Worm (Caenorhabditis elegans) whole organism, young adult: Measurements from ENCODE around the gene wee-1.3.

Source experiments
- C06A6.2 ChIP-seq: fragments of 200-800 bp; sonication (Bioruptor generic); conservative IDR thresholded peaks from 2 replicates; pipeline ENCODE4 v1.3.6; 2022; ENCODE audit warnings: missing genetic modification characterization, missing compliant biosample characterization
- F23B12.7 ChIP-seq: sonication (generic microtip); optimal IDR thresholded peaks from 2 replicates; lab custom pipeline; 2017; ENCODE audit warnings: missing genetic modification characterization, mild to moderate bottlenecking, missing compliant biosample characterization, antibody characterized with exemption, moderate library complexity; ENCODE audit not compliant: insufficient read depth
- F33H1.4 ChIP-seq: fragments of 200-800 bp; sonication (Bioruptor generic); IDR thresholded peaks from 2 replicates; pipeline ENCODE4 v1.3.6; 2022; ENCODE audit warnings: missing genetic modification reagents, missing genetic modification characterization, missing compliant biosample characterization
- F39B2.1 ChIP-seq: fragments of 200-800 bp; sonication (Bioruptor generic); IDR thresholded peaks from 2 replicates; pipeline ENCODE4 v1.3.6; 2022; ENCODE audit warnings: missing genetic modification reagents, missing genetic modification characterization, missing compliant biosample characterization
- F55B11.4 ChIP-seq: sonication (generic microtip); optimal IDR thresholded peaks from 2 replicates; lab custom pipeline; 2016; ENCODE audit warnings: missing compliant biosample characterization, missing genetic modification characterization, borderline replicate concordance; ENCODE audit not compliant: insufficient read depth
- T26A5.8 ChIP-seq: sonication (generic microtip); optimal IDR thresholded peaks from 2 replicates; lab custom pipeline; 2016; ENCODE audit warnings: missing genetic modification characterization, missing compliant biosample characterization
- Y53G8AR.9 ChIP-seq: fragments of 200-800 bp; sonication (Bioruptor generic); conservative IDR thresholded peaks from 2 replicates; pipeline ENCODE4 v1.3.6; 2022; ENCODE audit warnings: missing genetic modification reagents, missing genetic modification characterization, missing compliant biosample characterization
- Y56A3A.18 ChIP-seq: fragments of 200-800 bp; sonication (Bioruptor generic); IDR thresholded peaks from 2 replicates; pipeline ENCODE4 v1.3.6; 2022; ENCODE audit warnings: missing genetic modification reagents, missing genetic modification characterization, missing compliant biosample characterization
- Y95B8A.8 ChIP-seq: fragments of 200-800 bp; sonication (Bioruptor generic); IDR thresholded peaks from 2 replicates; pipeline ENCODE4 v1.3.6; 2022; ENCODE audit warnings: missing genetic modification reagents, missing genetic modification characterization, missing compliant biosample characterization
- cebp-1 ChIP-seq, 2 experiments: fragments of 200-800 bp in 1 of 2; sonication (Bioruptor generic) in 1 of 2; sonication (generic microtip) in 1 of 2; IDR thresholded peaks in 1 of 2; optimal IDR thresholded peaks in 1 of 2; 2 replicates each; pipeline versions ENCODE4 v1.3.6 to Lab custom; 2017 to 2022; ENCODE audit warnings: missing compliant biosample characterization in 2 of 2, missing genetic modification characterization in 2 of 2, mild to moderate bottlenecking in 1 of 2, missing genetic modification reagents in 1 of 2, moderate library complexity in 1 of 2
- ceh-27 ChIP-seq: fragments of 200-800 bp; sonication (Bioruptor generic); optimal IDR thresholded peaks from 2 replicates; lab custom pipeline; 2018; ENCODE audit warnings: mild to moderate bottlenecking, missing genetic modification characterization, moderate library complexity, missing compliant biosample characterization
- ceh-58 ChIP-seq: fragments of 200-800 bp; sonication (Bioruptor generic); IDR thresholded peaks from 2 replicates; pipeline ENCODE4 v1.3.6; 2022; ENCODE audit warnings: missing genetic modification characterization, missing compliant biosample characterization
- dox-1 ChIP-seq: fragments of 200-800 bp; sonication (Bioruptor generic); IDR thresholded peaks from 2 replicates; pipeline ENCODE4 v1.3.6; 2022; ENCODE audit warnings: missing genetic modification reagents, missing genetic modification characterization, missing compliant biosample characterization
- ets-4 ChIP-seq: fragments of 200-800 bp; sonication (Bioruptor generic); optimal IDR thresholded peaks from 2 replicates; lab custom pipeline; 2018; ENCODE audit warnings: mild to moderate bottlenecking, missing genetic modification characterization, missing compliant biosample characterization
- hmg-1.2 ChIP-seq: fragments of 200-800 bp; sonication (Bioruptor generic); IDR thresholded peaks from 2 replicates; pipeline ENCODE4 v1.3.6; 2022; ENCODE audit warnings: missing genetic modification reagents, missing genetic modification characterization, missing compliant biosample characterization
- let-526 ChIP-seq: fragments of 200-800 bp; sonication (Bioruptor generic); IDR thresholded peaks from 2 replicates; pipeline ENCODE4 v1.3.6; 2022; ENCODE audit warnings: missing genetic modification reagents, missing genetic modification characterization, missing compliant biosample characterization
- let-607 ChIP-seq, 2 experiments: fragments of 200-800 bp in 1 of 2; sonication (Bioruptor generic) in 1 of 2; sonication (generic microtip) in 1 of 2; optimal IDR thresholded peaks; 2 replicates each; lab custom pipeline; 2016 to 2018; ENCODE audit warnings: mild to moderate bottlenecking in 2 of 2, missing compliant biosample characterization in 2 of 2, missing genetic modification characterization in 2 of 2, moderate library complexity in 2 of 2, missing genotype in 1 of 2
- lin-35 ChIP-seq, 3 experiments: fragments of 150-350 bp in 2 of 3; sonication (generic microtip) in 1 of 3; optimal IDR thresholded peaks; 2 replicates each; lab custom pipeline; 2014 to 2018; ENCODE audit warnings: missing biosample characterization in 3 of 3, missing genetic modification characterization in 3 of 3, missing genetic modification reagents in 3 of 3
- lsy-27 ChIP-seq: sonication (generic microtip); optimal IDR thresholded peaks from 2 replicates; lab custom pipeline; 2017; ENCODE audit warnings: missing genetic modification characterization, mild to moderate bottlenecking, missing compliant biosample characterization, antibody characterized with exemption, missing genotype, borderline replicate concordance; ENCODE audit not compliant: insufficient read depth
- madf-3 ChIP-seq: fragments of 200-800 bp; sonication (Bioruptor generic); IDR thresholded peaks from 2 replicates; pipeline ENCODE4 v1.3.6; 2022; ENCODE audit warnings: missing genetic modification reagents, missing genetic modification characterization, missing compliant biosample characterization
- mxl-1 ChIP-seq: sonication (generic microtip); optimal IDR thresholded peaks from 2 replicates; lab custom pipeline; 2016; ENCODE audit warnings: missing genetic modification characterization, missing compliant biosample characterization
- nfya-1 ChIP-seq: sonication (generic microtip); optimal IDR thresholded peaks from 2 replicates; lab custom pipeline; 2017; ENCODE audit warnings: antibody characterized with exemption, missing compliant biosample characterization, missing genetic modification characterization, borderline replicate concordance; ENCODE audit not compliant: insufficient read depth
- nfya-2 ChIP-seq: fragments of 200-800 bp; sonication (Bioruptor generic); IDR thresholded peaks from 2 replicates; pipeline ENCODE4 v1.3.6; 2022; ENCODE audit warnings: missing genetic modification reagents, missing genetic modification characterization, missing compliant biosample characterization
- nhr-80 ChIP-seq: sonication (generic microtip); optimal IDR thresholded peaks from 2 replicates; lab custom pipeline; 2016; ENCODE audit warnings: missing genetic modification characterization, missing compliant biosample characterization
- nhr-90 ChIP-seq: sonication (generic microtip); optimal IDR thresholded peaks from 2 replicates; lab custom pipeline; 2016; ENCODE audit warnings: missing genotype, mild to moderate bottlenecking, missing genetic modification characterization, missing compliant biosample characterization
- pbrm-1 ChIP-seq: fragments of 200-800 bp; sonication (Bioruptor generic); IDR thresholded peaks from 2 replicates; pipeline ENCODE4 v1.3.6; 2022; ENCODE audit warnings: missing genetic modification reagents, missing genetic modification characterization, missing compliant biosample characterization
- pha-4 ChIP-seq: fragments of 150-350 bp; sonication (generic microtip); optimal IDR thresholded peaks from 2 replicates; lab custom pipeline; 2014; ENCODE audit warnings: missing biosample characterization, missing genetic modification reagents, missing genetic modification characterization
- snpc-4 ChIP-seq, 5 experiments: fragments of 150-350 bp in 1 of 5; sonication (generic microtip) in 4 of 5; optimal IDR thresholded peaks; 2 replicates each; lab custom pipeline; 2014 to 2018; ENCODE audit warnings: missing genetic modification characterization in 5 of 5, missing biosample characterization in 3 of 5, antibody characterized with exemption in 2 of 5, mild to moderate bottlenecking in 2 of 5, missing compliant biosample characterization in 2 of 5, missing genotype in 2 of 5, moderate library complexity in 2 of 5, missing genetic modification reagents in 1 of 5
- tbp1 ChIP-seq: fragments of 200-800 bp; sonication (Bioruptor generic); optimal IDR thresholded peaks from 2 replicates; lab custom pipeline; 2018; ENCODE audit warnings: mild to moderate bottlenecking, missing genetic modification characterization, missing compliant biosample characterization
- unc-62 ChIP-seq: fragments of 150-350 bp; optimal IDR thresholded peaks from 2 replicates; lab custom pipeline; 2014; ENCODE audit warnings: missing biosample characterization, missing genetic modification reagents, missing genetic modification characterization
- zim-3 ChIP-seq: sonication (generic microtip); optimal IDR thresholded peaks from 2 replicates; lab custom pipeline; 2017; ENCODE audit warnings: mild to moderate bottlenecking, missing genetic modification characterization, moderate library complexity, missing compliant biosample characterization
- ztf-18 ChIP-seq: sonication (generic microtip); optimal IDR thresholded peaks from 2 replicates; lab custom pipeline; 2016; ENCODE audit warnings: missing genotype, mild to moderate bottlenecking, missing genetic modification characterization, missing compliant biosample characterization
- ztf-22 ChIP-seq: fragments of 200-800 bp; sonication (Bioruptor generic); optimal IDR thresholded peaks from 2 replicates; lab custom pipeline; 2018; ENCODE audit warnings: mild to moderate bottlenecking, missing genetic modification characterization, moderate library complexity, missing compliant biosample characterization
- ztf-3 ChIP-seq: fragments of 200-800 bp; sonication (Bioruptor generic); optimal IDR thresholded peaks from 2 replicates; lab custom pipeline; 2018; ENCODE audit warnings: mild to moderate bottlenecking, missing genetic modification characterization, missing compliant biosample characterization

wee-1.3 gene

ce11 chrII:9741400-9741799 is 25.1 kb upstream of the wee-1.3 start (continued):
- TF ChIP-seq F33H1.4 (GFP tag; lab: Robert Waterston, UW), result no peak
- peak; percentile 63 for TF ChIP-seq nhr-80
- TF ChIP-seq zim-3, result no peak
- no peak for TF ChIP-seq ceh-58 (GFP tag; lab: Robert Waterston, UW)
- TF ChIP-seq let-607 (tag; optimal IDR thresholded peaks at IDR 0.05; lab: Kevin White, UChicago), result peak; percentile 78 to 88
- TF ChIP-seq ztf-3 (GFP tag; lab: Kevin White, UChicago), result no peak
- TF ChIP-seq pha-4 (tag; lab: Kevin White, UChicago), result no peak
- TF ChIP-seq ceh-27 (GFP tag; lab: Kevin White, UChicago), result no peak
- TF ChIP-seq lsy-27 (tag; lab: Kevin White, UChicago), result no peak
- no peak for TF ChIP-seq F39B2.1 (GFP tag; lab: Robert Waterston, UW)
- TF ChIP-seq ztf-18, result no peak
- TF ChIP-seq let-526 (GFP tag; lab: Robert Waterston, UW), result 0 out of 2 replicates have a peak, but pooled peaks have one; percentile 17
- TF ChIP-seq unc-62 (GFP tag; lab: Kevin White, UChicago), result peak; percentile 97
- TF ChIP-seq, all 124 proteins: peak for 11

ce11 chrII:9740552-9740951 is 24.3 kb upstream of the wee-1.3 start:
- TF ChIP-seq T26A5.8 (tag; lab: Kevin White, UChicago), result no peak
- 0 out of 2 replicates have a peak, but pooled peaks have one; percentile 47 for TF ChIP-seq Y53G8AR.9 (GFP tag; lab: Robert Waterston, UW)
- peak; percentile 60; the same call in 1 of the 2 replicates for TF ChIP-seq dox-1
- TF ChIP-seq snpc-4 (GFP tag; optimal IDR thresholded peaks at IDR 0.05; lab: Kevin White, UChicago), result no peak
- TF ChIP-seq snpc-4 (tag; optimal IDR thresholded peaks at IDR 0.05; lab: Kevin White, UChicago), result peak in 1 of 4 experiments; percentile 4
- TF ChIP-seq F55B11.4 (tag; lab: Kevin White, UChicago), result no peak
- TF ChIP-seq mxl-1, result no peak
- no peak for TF ChIP-seq F23B12.7 (tag; lab: Kevin White, UChicago)
- TF ChIP-seq hmg-1.2 (GFP tag; lab: Robert Waterston, UW), result 0 out of 2 replicates have a peak, but pooled peaks have one; percentile 11
- TF ChIP-seq ztf-22 (GFP tag; lab: Kevin White, UChicago), result peak; percentile 76
- TF ChIP-seq ztf-3 (GFP tag; lab: Kevin White, UChicago), result no peak
- no peak for TF ChIP-seq cebp-1 (GFP tag; IDR thresholded peaks at IDR 0.05; lab: Robert Waterston, UW)
- TF ChIP-seq cebp-1 (tag; optimal IDR thresholded peaks at IDR 0.05; lab: Kevin White, UChicago), result peak; percentile 26
- TF ChIP-seq ets-4 (GFP tag; lab: Kevin White, UChicago), result peak; percentile 3
- peak; percentile 38 for TF ChIP-seq nhr-90 (tag; lab: Kevin White, UChicago)
- TF ChIP-seq C06A6.2 (GFP tag; lab: Robert Waterston, UW), result no peak
- peak; percentile 53 for TF ChIP-seq pha-4 (tag; lab: Kevin White, UChicago)
- TF ChIP-seq madf-3 (GFP tag; lab: Robert Waterston, UW), result 0 out of 2 replicates have a peak, but pooled peaks have one; percentile 61
- TF ChIP-seq nfya-2, result no peak
- peak; percentile 13 for TF ChIP-seq tbp1 (GFP tag; lab: Kevin White, UChicago)
- no peak for TF ChIP-seq nfya-1 (tag; lab: Kevin White, UChicago)
- TF ChIP-seq Y56A3A.18, result 0 out of 2 replicates have a peak, but pooled peaks have one; percentile 8
- TF ChIP-seq nhr-80, result peak; percentile 86
- TF ChIP-seq pbrm-1 (GFP tag; lab: Robert Waterston, UW), result 0 out of 2 replicates have a peak, but pooled peaks have one; percentile 41
- peak; percentile 61 to 69 for TF ChIP-seq let-607 (tag; optimal IDR thresholded peaks at IDR 0.05; lab: Kevin White, UChicago)
- no peak for TF ChIP-seq Y95B8A.8 (GFP tag; lab: Robert Waterston, UW)
- no peak for TF ChIP-seq lin-35 (GFP tag; optimal IDR thresholded peaks at IDR 0.05; lab: Kevin White, UChicago)
